Worm (Caenorhabditis elegans) whole organism, dauer: Measurements from ENCODE around the gene R07E4.5.

Experiments used
- unc-62 ChIP-seq: sonication (generic microtip); optimal IDR thresholded peaks from 2 replicates; lab custom pipeline; 2017; ENCODE audit warnings: missing biosample characterization, missing genetic modification reagents, missing genetic modification characterization

R07E4.5 gene

DNA sequence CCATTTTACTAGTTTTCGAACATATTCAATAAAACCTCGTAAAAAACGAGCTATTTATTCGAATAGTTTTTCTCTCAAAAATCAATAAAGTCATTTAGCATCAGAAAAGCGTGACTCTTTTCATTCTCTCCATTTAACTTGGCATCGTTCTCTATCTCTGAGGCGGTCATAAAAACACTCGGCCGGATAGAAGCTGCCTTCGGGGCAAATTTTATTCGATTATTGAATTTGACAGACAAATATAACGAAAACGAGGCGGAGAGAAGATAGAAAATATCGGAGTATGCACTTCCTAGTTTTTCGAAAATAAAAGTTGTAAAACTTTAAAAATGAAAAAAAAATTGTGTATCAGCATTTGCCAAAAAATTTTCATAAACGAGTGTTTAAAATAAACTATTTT, 22.3 kb upstream of the R07E4.5 start:
- TF ChIP-seq unc-62: no peak

DNA sequence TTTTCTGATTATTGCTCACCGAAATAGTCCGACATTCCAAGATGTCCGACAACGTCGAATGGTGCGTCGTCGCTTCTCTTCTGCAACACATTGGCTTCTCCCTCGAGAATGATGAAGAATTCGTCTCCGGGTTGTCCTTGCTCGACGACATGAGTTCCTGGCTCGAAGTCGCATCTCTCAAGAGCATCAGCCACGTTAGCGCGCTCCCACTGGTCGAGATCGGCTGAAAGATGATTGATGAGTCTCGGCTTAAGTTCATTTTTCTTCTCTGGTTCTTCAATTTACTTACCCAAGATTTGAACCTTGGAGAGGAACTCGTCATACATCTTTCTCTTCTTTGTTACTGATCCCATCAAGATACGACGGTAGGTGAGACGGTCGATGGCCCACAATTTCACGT, 19.2 kb upstream of the R07E4.5 start:
- no peak for TF ChIP-seq unc-62

DNA sequence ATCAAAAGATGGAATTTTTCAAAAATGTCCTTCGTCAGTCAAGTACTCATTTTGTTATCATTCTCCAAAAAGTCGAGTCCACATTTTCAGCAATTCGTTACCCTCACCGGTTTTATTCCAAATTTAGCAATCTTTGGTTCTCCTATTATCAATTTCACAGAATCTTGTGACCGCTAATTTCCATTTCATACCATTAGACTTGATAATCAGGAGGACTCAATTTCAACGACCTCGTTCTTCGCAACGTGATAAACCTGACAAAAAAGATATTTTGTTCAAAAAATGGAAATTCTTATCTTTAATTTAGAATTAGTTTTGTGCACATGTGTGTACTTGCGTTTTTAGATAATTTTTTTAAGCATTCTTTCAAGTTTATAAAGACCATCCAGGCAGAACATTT, 9.6 kb upstream of the R07E4.5 start:
- no peak for TF ChIP-seq unc-62

ce11 chrX:5960872-5961271, 7.9 kb upstream of the R07E4.5 start:
- TF ChIP-seq unc-62: no peak

DNA sequence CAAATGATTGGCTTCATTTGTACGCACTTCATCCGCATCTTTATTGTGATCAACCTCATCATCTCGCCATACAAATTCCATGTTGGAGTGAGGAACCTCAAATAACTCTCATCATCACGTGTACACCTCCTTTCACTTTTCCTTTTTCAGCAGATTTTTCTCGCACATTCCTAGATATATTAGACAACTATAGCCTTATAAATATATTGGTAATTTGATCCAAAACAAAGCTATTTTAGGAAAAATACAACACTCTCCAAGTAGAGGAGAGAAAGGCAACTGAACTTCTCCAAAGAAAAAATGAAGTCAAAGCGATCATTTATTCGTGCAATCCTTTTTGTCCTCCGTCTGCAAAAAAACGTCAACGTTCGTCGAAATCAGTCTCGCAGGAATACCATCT, 5.8 kb upstream of the R07E4.5 start, which contains the start of gene R07E4.1:
TSS of gene R07E4.1 (plus strand) at position 301 of the 400 bp plus-strand sequence.
- no peak for TF ChIP-seq unc-62

DNA sequence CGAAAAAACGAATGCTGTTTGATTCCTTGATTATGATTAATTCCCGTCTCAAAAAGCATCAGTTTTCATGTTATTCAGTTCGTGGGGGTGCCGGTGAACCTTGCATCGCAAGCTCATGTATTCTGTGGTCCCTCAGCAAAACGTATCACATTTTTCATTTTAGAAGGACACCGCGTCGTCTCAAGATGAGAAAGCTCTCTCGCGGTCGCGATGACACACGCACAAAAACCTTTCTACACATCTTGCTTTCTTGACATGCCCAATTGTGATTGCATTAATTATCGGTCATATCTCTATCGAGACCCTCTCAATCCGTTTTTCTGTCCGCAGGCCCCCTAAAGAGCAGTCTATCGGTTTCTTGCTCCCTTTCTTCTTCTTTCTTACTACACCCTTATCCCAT, 3.2 kb upstream of the R07E4.5 start:
- no peak for TF ChIP-seq unc-62

- TF ChIP-seq unc-62: no peak
These were observed 4.2 kb downstream of the R07E4.5 start, which contains the start of gene mig-23 for ce11 chrX:5948769-5949168. Gene mig-23, minus strand, starts transcription at chrX:5948869.

DNA sequence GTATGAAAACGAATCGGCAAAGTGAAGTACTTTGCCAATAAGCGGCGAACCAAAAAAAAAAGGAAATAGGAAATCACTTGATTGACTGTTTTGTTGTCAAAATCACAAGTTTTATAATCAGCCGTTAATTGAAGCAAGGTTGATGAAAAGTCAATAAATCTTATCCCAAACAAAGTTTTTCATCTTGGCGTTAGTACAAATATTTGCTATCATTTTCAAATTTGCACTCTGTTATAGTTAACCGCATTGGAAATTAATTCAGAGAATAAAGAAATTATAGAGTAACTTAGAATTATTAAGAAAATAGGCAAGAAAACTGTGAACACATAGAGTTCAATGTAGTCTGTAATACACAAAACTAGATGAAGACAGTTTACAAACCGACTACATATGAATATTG, 8.5 kb downstream of the R07E4.5 start, which contains the start of gene acs-17:
TSS of gene acs-17 (minus strand) at position 23 of the 400 bp plus-strand sequence.
- no peak for TF ChIP-seq unc-62

DNA sequence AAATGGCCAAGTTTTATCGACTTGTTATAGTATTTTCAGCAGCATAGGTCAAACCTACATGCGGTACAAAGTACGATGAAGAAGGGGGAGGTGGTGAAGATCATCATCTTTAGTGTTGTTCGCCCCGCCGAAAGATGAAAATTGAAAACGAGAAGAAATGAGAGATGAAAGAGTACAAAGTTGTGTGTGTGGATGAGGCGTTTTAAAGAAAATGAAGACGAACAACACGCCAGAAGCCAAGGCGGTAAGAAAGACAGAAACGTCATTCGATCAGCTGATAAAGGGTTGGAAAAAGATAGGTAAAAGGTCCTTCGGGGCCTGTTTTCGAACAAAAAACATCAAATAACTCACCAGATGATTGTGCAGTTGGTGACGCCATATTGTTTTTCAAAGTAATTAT, 9.1 kb downstream of the R07E4.5 start:
- no peak for TF ChIP-seq unc-62

- TF ChIP-seq unc-62: no peak
These were observed 10.8 kb downstream of the R07E4.5 start for ce11 chrX:5942171-5942570.

DNA sequence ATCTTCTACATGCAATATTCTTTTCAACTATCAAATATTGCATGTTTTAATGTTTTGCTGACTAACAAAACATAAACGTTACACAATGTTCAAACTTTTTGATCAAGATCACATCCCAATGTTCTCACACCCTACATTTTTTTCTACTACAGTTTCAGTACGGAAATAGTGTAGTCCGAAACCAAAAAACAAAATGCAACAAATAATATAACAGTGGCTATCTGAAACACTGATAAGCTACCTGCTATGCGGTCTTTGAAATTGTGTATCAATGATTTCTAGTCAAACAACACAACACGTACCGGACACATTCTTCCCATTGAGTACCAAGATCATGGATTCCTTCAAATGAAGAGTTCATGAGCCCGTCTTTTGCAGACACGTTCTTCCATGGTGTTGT, 11.6 kb downstream of the R07E4.5 start:
- no peak for TF ChIP-seq unc-62

ce11 chrX:5935473-5935872, 17.5 kb downstream of the R07E4.5 start, which contains the start of gene C46F4.3:
Gene C46F4.3, plus strand, starts transcription at chrX:5935773.
- no peak for TF ChIP-seq unc-62

DNA sequence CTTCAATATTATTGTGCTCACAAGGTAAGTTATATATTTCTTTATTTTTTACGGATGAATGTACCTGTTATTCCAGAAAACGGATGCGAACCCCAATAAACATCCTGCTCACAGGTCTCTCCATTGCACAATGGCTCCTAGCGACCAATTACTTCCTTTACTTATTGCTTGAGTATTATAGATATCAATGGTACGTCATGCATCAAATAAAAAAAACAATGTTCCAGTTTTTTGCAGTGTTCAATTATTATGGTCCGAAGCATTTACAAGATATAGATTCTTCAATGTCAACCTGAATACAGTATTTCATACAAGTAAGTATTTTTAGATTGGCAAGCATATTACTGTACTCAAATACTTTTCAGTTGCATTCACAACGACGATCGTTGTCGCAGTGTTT, 20.1 kb downstream of the R07E4.5 start:
- TF ChIP-seq unc-62: no peak

DNA sequence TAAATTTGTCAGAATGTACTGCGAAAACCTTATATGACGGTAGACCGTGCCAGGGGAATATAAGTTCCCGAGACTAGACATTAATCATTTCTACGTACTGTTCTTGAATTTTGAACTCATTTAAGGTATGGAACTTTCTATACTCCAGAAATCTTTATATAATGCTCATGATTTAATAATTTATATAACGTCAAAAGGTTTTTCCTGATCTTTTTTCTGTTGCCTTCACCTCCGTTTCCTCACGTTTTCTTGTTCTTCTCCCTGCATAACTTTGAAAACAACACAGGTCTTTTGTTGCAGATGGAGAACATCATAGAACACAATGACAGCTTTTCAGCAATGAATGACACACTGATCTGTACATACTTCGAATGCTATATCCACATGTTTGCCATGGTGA, 22.2 kb downstream of the R07E4.5 start, which contains the start of gene egl-6:
TSS of gene egl-6 (plus strand) at position 301 of the 400 bp plus-strand sequence.
- TF ChIP-seq unc-62: no peak

ce11 chrX:5923672-5924071, 29.3 kb downstream of the R07E4.5 start:
- TF ChIP-seq unc-62: no peak

DNA sequence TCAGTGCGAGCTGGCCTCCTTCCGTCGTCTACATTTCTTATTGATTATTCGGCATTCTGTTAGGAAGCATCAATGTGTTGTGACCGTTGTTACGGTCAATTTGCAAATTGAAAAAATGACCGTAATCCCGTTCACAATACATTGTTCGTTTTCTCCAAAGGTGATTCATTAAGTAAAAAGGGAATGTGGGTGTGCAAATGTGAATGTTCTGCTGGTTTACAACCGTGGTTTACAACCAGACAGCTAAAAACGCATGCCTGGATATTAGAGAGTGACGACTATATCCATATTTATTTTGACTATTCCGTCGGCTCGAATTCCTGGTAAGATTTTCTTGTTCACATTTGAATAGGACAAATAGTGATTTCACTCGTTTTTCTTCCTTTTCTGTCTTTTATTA, 33.9 kb downstream of the R07E4.5 start, which contains the start of gene capa-1:
TSS of gene capa-1 (plus strand) at position 301 of the 400 bp plus-strand sequence.
- TF ChIP-seq unc-62: no peak

DNA sequence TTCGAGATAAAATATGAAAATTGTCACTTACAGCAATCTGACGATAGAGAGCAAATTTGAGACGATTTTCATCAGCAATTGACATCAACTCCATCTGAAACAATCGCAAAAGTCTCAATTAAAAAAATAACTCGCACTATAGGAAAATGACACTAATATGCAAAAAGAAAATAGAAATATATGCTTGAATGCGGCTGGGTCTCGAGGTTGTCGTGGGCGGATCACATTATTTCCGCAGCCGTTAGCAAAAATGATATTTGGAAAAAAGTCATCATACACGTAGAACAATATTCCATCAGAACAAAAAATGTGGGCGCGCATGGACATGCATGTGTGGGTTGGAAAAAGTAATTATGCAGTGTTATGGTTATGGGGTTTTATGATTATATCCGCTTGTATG, 35.7 kb downstream of the R07E4.5 start, which contains the start of gene Y23B4A.1:
TSS of gene Y23B4A.1 (minus strand) at position 101 of the 400 bp plus-strand sequence.
- no peak for TF ChIP-seq unc-62

ce11 chrX:5905764-5906163, 47.2 kb downstream of the R07E4.5 start:
- no peak for TF ChIP-seq unc-62

DNA sequence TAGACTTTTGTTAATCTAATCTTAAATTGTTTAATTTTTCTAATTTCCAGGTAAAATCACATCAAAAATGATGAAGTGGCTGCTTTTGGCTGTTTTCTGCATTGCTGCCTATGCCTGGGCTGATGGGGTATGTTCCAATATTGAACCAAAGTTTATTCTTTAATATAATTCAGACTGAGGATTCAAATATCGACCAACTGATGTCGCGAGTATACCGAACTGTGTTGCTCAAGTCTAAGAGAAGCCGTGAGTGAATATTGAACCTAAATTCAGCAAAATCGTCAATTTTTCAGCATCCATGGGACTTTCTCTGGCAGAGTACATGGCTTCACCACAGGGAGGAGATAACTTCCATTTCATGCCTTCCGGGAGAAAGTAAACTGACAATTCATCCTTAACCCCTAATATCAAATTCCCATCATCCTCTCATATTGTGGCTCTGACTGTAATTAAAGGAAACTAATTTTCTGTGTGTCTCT, 48.3 kb downstream of the R07E4.5 start, which contains the start of gene nlp-49:
TSS of gene nlp-49 (plus strand) at position 51 of the 479 bp plus-strand sequence.
- no peak for TF ChIP-seq unc-62
